Worm (Caenorhabditis elegans): ENCODE results near the gene srj-52.
A peak's percentile ranks its signal among the peaks of the same experiment; 100 is the strongest.

Gene srj-52

DNA sequence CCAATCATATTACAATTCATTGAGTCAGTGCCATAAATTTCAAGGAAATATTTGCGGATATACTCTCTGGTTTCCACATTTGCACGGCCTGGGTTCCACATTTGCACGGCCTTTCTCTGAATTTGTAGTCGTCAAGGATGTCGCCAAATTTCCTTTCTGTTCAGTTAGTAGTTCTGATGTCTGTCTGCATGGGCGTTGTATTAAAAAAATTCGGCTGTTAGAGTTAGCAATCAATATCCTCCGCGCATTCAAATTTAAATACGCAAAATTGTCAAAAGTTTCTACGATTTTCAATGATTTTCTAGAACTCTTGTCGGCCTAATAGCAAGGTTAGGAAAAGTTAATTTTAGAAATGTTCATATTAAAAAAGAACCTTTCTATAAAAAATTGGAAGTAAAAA, at the start of gene srj-52:
TSS of gene srj-52 (minus strand) at position 101 of the 400 bp plus-strand sequence.
- TF ChIP-seq arid-1 (GFP tag; conservative IDR thresholded peaks at IDR 0.05): no peak
- peak in 1 of 2 experiments; percentile 57 for TF ChIP-seq unc-62 (GFP tag; optimal IDR thresholded peaks at IDR 0.05 in 1 of 2)
- TF ChIP-seq unc-62 (tag; optimal IDR thresholded peaks at IDR 0.05): no peak

- TF ChIP-seq spr-1 (tag; optimal IDR thresholded peaks at IDR 0.05) (no peak), nhr-11 (tag; optimal IDR thresholded peaks at IDR 0.05) (no peak), sdz-12 (GFP tag; optimal IDR thresholded peaks at IDR 0.05) (no peak)
Observed at ce11 chrV:743348-743747, 47.5 kb upstream of the srj-52 start, which contains the start of gene str-134. TSS of gene str-134 (plus strand) at chrV:743648.

- TF ChIP-seq Y75B8A.6 (GFP tag; IDR thresholded peaks at IDR 0.05): no peak
- TF ChIP-seq dmd-8 (GFP tag; IDR thresholded peaks at IDR 0.05): no peak
- no peak for TF ChIP-seq spr-1 (tag; optimal IDR thresholded peaks at IDR 0.05)
- no peak for TF ChIP-seq nhr-28 (tag; optimal IDR thresholded peaks at IDR 0.05)
- TF ChIP-seq daf-19 (GFP tag; conservative IDR thresholded peaks at IDR 0.05): no peak
- no peak for TF ChIP-seq mes-2 (tag; optimal IDR thresholded peaks at IDR 0.05; ENCODE audit: poor library complexity, severe bottlenecking)
- TF ChIP-seq R02D3.7 (tag; optimal IDR thresholded peaks at IDR 0.05): no peak
- no peak for TF ChIP-seq lin-13 (GFP tag; optimal IDR thresholded peaks at IDR 0.05)
- no peak for TF ChIP-seq Y5F2A.4 (GFP tag; optimal IDR thresholded peaks at IDR 0.05)
- TF ChIP-seq unc-62 (GFP tag; optimal IDR thresholded peaks at IDR 0.05 in 1 of 2): no peak
- TF ChIP-seq unc-62 (tag; optimal IDR thresholded peaks at IDR 0.05): no peak
- TF ChIP-seq D1046.2 (GFP tag; IDR thresholded peaks at IDR 0.05): no peak
- no peak for TF ChIP-seq ceh-62 (tag; optimal IDR thresholded peaks at IDR 0.05)
- TF ChIP-seq ceh-28 (tag; optimal IDR thresholded peaks at IDR 0.05): no peak
- no peak for TF ChIP-seq nhr-10 (tag; optimal IDR thresholded peaks at IDR 0.05)
- TF ChIP-seq lin-38 (GFP tag; IDR thresholded peaks at IDR 0.05): no peak
Observed at ce11 chrV:741820-742219, 46.0 kb upstream of the srj-52 start, which contains the start of gene C05E4.7. TSS of gene C05E4.7 (plus strand) at chrV:742120.

DNA sequence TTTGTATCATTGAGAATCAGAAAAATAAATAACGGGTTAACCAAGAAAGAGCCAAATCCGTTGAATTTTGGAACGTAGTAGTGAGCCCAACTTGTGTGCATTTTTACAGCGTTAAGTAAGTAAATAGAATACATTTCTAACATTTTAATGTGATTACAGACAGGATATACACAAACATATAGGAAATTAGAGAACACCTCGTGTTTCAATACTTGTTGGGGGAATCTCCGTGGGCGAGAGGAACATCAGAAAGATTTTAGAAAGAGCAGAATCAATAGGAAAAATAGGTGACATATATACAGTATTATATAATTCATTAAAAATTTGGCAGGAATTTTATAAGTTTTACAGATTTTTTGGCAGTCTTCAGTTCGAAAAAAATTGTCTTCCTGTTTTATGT, 43.0 kb upstream of the srj-52 start, which contains the start of gene srj-24:
TSS of gene srj-24 (minus strand) at position 101 of the 400 bp plus-strand sequence.
- no peak for TF ChIP-seq ceh-44 (GFP tag; IDR thresholded peaks at IDR 0.05)
- TF ChIP-seq nhr-6 (tag; optimal IDR thresholded peaks at IDR 0.05): no peak
- TF ChIP-seq lsy-2 (tag; optimal IDR thresholded peaks at IDR 0.05): no peak
- TF ChIP-seq pha-4 (GFP tag; IDR thresholded peaks at IDR 0.05): no peak
- no peak for TF ChIP-seq pha-4 (tag; optimal IDR thresholded peaks at IDR 0.05)
- TF ChIP-seq dmd-8 (GFP tag; IDR thresholded peaks at IDR 0.05): no peak
- TF ChIP-seq mdl-1 (tag; optimal IDR thresholded peaks at IDR 0.05): no peak
- TF ChIP-seq zag-1 (tag; optimal IDR thresholded peaks at IDR 0.05): no peak
- no peak for TF ChIP-seq nhr-25 (tag; optimal IDR thresholded peaks at IDR 0.05; ENCODE audit: borderline replicate concordance, insufficient read depth)
- TF ChIP-seq ceh-20 (GFP tag; IDR thresholded peaks at IDR 0.05): no peak
- TF ChIP-seq ceh-82 (tag; optimal IDR thresholded peaks at IDR 0.05): no peak
- no peak for TF ChIP-seq nhr-41 (GFP tag; IDR thresholded peaks at IDR 0.05)
- TF ChIP-seq F26F4.8 (GFP tag; conservative IDR thresholded peaks at IDR 0.05): no peak
- TF ChIP-seq daf-8 (GFP tag; IDR thresholded peaks at IDR 0.05): no peak
- no peak for TF ChIP-seq F44E2.7 (GFP tag; IDR thresholded peaks at IDR 0.05)
- no peak for TF ChIP-seq nhr-76 (tag; optimal IDR thresholded peaks at IDR 0.05)
- no peak for TF ChIP-seq nhr-111 (GFP tag; optimal IDR thresholded peaks at IDR 0.05)
- no peak for TF ChIP-seq nhr-77 (tag; optimal IDR thresholded peaks at IDR 0.05)
- TF ChIP-seq Y48G9A.11 (GFP tag; IDR thresholded peaks at IDR 0.05): no peak
- no peak for TF ChIP-seq ceh-62 (tag; optimal IDR thresholded peaks at IDR 0.05)

Measured in whole organism, L4 larva.